Worm (Caenorhabditis elegans): Measurements from ENCODE around the gene acc-1.
"Not testable (repeated sequence)": the region's sequence is repeated elsewhere in the genome, so short reads cannot be mapped to it uniquely, and the experiment has no call there.

Gene acc-1

ce11 chrIV:9678007-9678406, 20.2 kb downstream of the acc-1 start:
- TF ChIP-seq cnd-1 (tag; optimal IDR thresholded peaks at IDR 0.05) (no peak), ztf-11 (tag; optimal IDR thresholded peaks at IDR 0.05) (no peak), tbx-8 (GFP tag; optimal IDR thresholded peaks at IDR 0.05) (no peak), drap-1 (GFP tag; optimal IDR thresholded peaks at IDR 0.05) (no peak), ceh-83 (GFP tag; optimal IDR thresholded peaks at IDR 0.05) (no peak), unc-120 (tag; optimal IDR thresholded peaks at IDR 0.05; ENCODE audit: poor library complexity, severe bottlenecking) (no peak), ceh-39 (tag; optimal IDR thresholded peaks at IDR 0.05) (no peak), ham-2 (GFP tag; optimal IDR thresholded peaks at IDR 0.05) (no peak), nhr-237 (tag; optimal IDR thresholded peaks at IDR 0.05) (no peak), lsy-2 (tag; optimal IDR thresholded peaks at IDR 0.05) (no peak), mls-2 (tag; optimal IDR thresholded peaks at IDR 0.05) (no peak), mab-5 (tag; optimal IDR thresholded peaks at IDR 0.05) (no peak)

ce11 chrIV:9679296-9679695, 21.4 kb downstream of the acc-1 start:
- TF ChIP-seq hlh-1 (tag; optimal IDR thresholded peaks at IDR 0.05) (no peak), lin-13 (tag; optimal IDR thresholded peaks at IDR 0.05) (no peak), unc-62 (GFP tag; optimal IDR thresholded peaks at IDR 0.05) (no peak), blmp-1 (tag; optimal IDR thresholded peaks at IDR 0.05) (no peak), elt-3 (tag; optimal IDR thresholded peaks at IDR 0.05) (no peak)

ce11 chrIV:9680841-9681240, 23.0 kb downstream of the acc-1 start, which contains the start of gene ins-8:
ins-8 (minus strand) TSS chrIV:9680941.
- TF ChIP-seq nhr-2 (tag; optimal IDR thresholded peaks at IDR 0.05) = no peak
- no peak for TF ChIP-seq blmp-1 (tag; optimal IDR thresholded peaks at IDR 0.05)
- no peak for TF ChIP-seq mep-1 (tag; optimal IDR thresholded peaks at IDR 0.05)
- no peak for TF ChIP-seq M03D4.4 (tag; optimal IDR thresholded peaks at IDR 0.05)
- no peak for TF ChIP-seq bed-3 (GFP tag; optimal IDR thresholded peaks at IDR 0.05)
- TF ChIP-seq lin-13 (tag; optimal IDR thresholded peaks at IDR 0.05) = no peak

ce11 chrIV:9682514-9682913, 24.7 kb downstream of the acc-1 start, which contains the start of gene ins-7:
ins-7 (minus strand) TSS chrIV:9682845.
- no peak for TF ChIP-seq M03D4.4 (tag; optimal IDR thresholded peaks at IDR 0.05)

- no peak for TF ChIP-seq mab-5 (tag; optimal IDR thresholded peaks at IDR 0.05)
- no peak for TF ChIP-seq mls-2 (tag; optimal IDR thresholded peaks at IDR 0.05)
- TF ChIP-seq nhr-2 (tag; optimal IDR thresholded peaks at IDR 0.05) = no peak
- TF ChIP-seq ces-1 (GFP tag; optimal IDR thresholded peaks at IDR 0.05) = no peak
- no peak for TF ChIP-seq unc-62 (GFP tag; optimal IDR thresholded peaks at IDR 0.05)
- no peak for TF ChIP-seq elt-1 (tag; optimal IDR thresholded peaks at IDR 0.05; ENCODE audit: borderline replicate concordance, insufficient read depth)
- no peak for TF ChIP-seq ceh-83 (GFP tag; optimal IDR thresholded peaks at IDR 0.05)
- TF ChIP-seq drap-1 (GFP tag; optimal IDR thresholded peaks at IDR 0.05) = no peak
- no peak for TF ChIP-seq mep-1 (tag; optimal IDR thresholded peaks at IDR 0.05)
Observed at ce11 chrIV:9683433-9683832, 25.6 kb downstream of the acc-1 start, which contains the start of the genes htas-1 and ZK1251.3. htas-1 (minus strand) TSS chrIV:9683533. ZK1251.3 (plus strand) TSS chrIV:9683658.

ce11 chrIV:9688715-9689114, 30.9 kb downstream of the acc-1 start, which contains the start of gene msp-76:
msp-76 (plus strand) TSS chrIV:9689015.
- TF ChIP-seq ztf-11 (tag; optimal IDR thresholded peaks at IDR 0.05); nhr-28 (tag; optimal IDR thresholded peaks at IDR 0.05); ces-1 (GFP tag; optimal IDR thresholded peaks at IDR 0.05): not testable (repeated sequence)

- TF ChIP-seq hlh-1 (tag; optimal IDR thresholded peaks at IDR 0.05) = no peak
- no peak for TF ChIP-seq lin-13 (tag; optimal IDR thresholded peaks at IDR 0.05)
- TF ChIP-seq ztf-11 (tag; optimal IDR thresholded peaks at IDR 0.05) = no peak
- no peak for TF ChIP-seq pha-4 (tag; optimal IDR thresholded peaks at IDR 0.05)
- no peak for TF ChIP-seq nhr-2 (tag; optimal IDR thresholded peaks at IDR 0.05)
- TF ChIP-seq nhr-28 (tag; optimal IDR thresholded peaks at IDR 0.05) = no peak
- no peak for TF ChIP-seq elt-3 (tag; optimal IDR thresholded peaks at IDR 0.05)
- no peak for TF ChIP-seq snpc-4 (tag; optimal IDR thresholded peaks at IDR 0.05)
- no peak for TF ChIP-seq unc-39 (tag; optimal IDR thresholded peaks at IDR 0.05)
- TF ChIP-seq mls-2 (tag; optimal IDR thresholded peaks at IDR 0.05) = no peak
- TF ChIP-seq ceh-83 (GFP tag; optimal IDR thresholded peaks at IDR 0.05) = no peak
- TF ChIP-seq nhr-237 (tag; optimal IDR thresholded peaks at IDR 0.05) = no peak
- no peak for TF ChIP-seq ceh-39 (tag; optimal IDR thresholded peaks at IDR 0.05)
- no peak for TF ChIP-seq elt-1 (tag; optimal IDR thresholded peaks at IDR 0.05; ENCODE audit: borderline replicate concordance, insufficient read depth)
Observed at ce11 chrIV:9690644-9691043, 32.8 kb downstream of the acc-1 start, which contains the start of gene sdz-36. sdz-36 (plus strand) TSS chrIV:9690944.
